Fruit fly (Drosophila melanogaster): ENCODE results near the gene CG15482.

CG15482 gene

dm6 chr2L:13182415-13182814 lies 29.2 kb downstream of the CG15482 start, which contains the start of gene Mgat3:
Gene Mgat3, minus strand, starts transcription at chr2L:13182596.
- TF ChIP-seq kay (GFP tag; ENCODE audit: borderline replicate concordance) = no peak

DNA sequence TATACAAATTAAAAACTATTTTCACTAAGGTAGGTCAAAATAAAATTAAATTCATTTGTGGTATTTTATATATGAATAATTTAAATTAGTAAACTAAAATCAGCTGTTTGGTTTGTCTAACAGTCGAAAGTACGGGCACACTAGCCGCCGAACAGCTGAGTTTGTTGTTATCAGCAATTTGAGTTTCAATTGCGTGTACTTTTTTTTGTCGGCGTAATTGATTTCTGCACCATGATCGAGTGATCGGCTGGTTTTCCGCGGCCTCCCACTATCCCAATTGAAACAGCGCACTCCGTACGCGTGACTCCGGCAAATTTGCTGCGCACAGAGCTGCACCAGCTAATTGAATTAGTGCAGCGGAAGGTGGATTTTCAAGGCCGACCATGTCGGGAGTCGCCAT lies 32.5 kb downstream of the CG15482 start, which contains the start of gene Alg7:
Gene Alg7, plus strand, starts transcription at position 153 of the 400 bp plus-strand sequence.
- no peak for TF ChIP-seq Clk (GFP tag; optimal IDR thresholded peaks at IDR 0.05)
- peak; percentile 45 for TF ChIP-seq tj (GFP tag; optimal IDR thresholded peaks at IDR 0.05)
- TF ChIP-seq bab1 (GFP tag; optimal IDR thresholded peaks at IDR 0.05) = peak; percentile 49

DNA sequence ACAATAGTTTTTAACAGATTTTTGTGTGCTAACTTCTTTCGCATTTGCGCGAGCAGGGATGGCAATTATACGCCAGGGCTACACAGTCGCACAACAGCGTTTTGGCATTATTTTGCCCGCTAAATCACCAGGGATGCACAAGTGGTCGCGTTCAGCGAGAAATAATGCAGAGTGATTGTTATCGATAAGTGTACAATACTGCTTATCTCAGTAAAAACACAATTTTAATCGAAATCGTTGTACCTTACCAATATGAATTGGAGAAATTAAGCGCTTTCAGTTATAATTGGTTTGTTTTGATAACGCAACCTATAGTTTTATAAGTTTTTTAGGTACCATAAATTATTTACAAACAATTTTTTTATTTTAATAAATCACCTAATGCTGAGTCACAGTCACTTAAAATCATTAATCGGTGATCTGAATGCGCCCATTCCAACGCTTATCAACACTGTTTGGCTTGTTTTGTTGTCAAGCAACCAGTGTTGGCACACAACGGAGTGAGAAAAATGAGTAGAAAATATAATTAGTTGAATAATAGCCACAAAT lies 34.8 kb downstream of the CG15482 start, which contains the start of the genes Sfmbt and CG5439:
Gene Sfmbt, minus strand, starts transcription at position 85 of the 549 bp plus-strand sequence.
Gene CG5439, plus strand, starts transcription at position 450 of the 549 bp plus-strand sequence.
- TF ChIP-seq CG5204 (GFP tag; optimal IDR thresholded peaks at IDR 0.05) (no peak), pad (GFP tag; optimal IDR thresholded peaks at IDR 0.05) (peak; percentile 80), CG14711 (tag; optimal IDR thresholded peaks at IDR 0.05) (peak; percentile 74), cnc (optimal IDR thresholded peaks at IDR 0.05) (peak in 1 of 2 experiments; percentile 80), bab1 (GFP tag; optimal IDR thresholded peaks at IDR 0.05) (peak; percentile 85), CG1620 (GFP tag; optimal IDR thresholded peaks at IDR 0.05) (peak; percentile 91), CG7101 (tag; optimal IDR thresholded peaks at IDR 0.05) (peak; percentile 83), Clk (GFP tag; optimal IDR thresholded peaks at IDR 0.05) (peak; percentile 88), CG12768 (GFP tag; optimal IDR thresholded peaks at IDR 0.05) (peak; percentile 85), Crg-1 (GFP tag; optimal IDR thresholded peaks at IDR 0.05) (peak; percentile 83), toe (GFP tag; optimal IDR thresholded peaks at IDR 0.05) (peak; percentile 95), kay (GFP tag; ENCODE audit: borderline replicate concordance) (no peak), tj (GFP tag; optimal IDR thresholded peaks at IDR 0.05) (peak; percentile 93), Hr96 (GFP tag; optimal IDR thresholded peaks at IDR 0.05) (peak; percentile 88), cic (GFP tag; optimal IDR thresholded peaks at IDR 0.05) (peak; percentile 57), ovo (GFP tag; optimal IDR thresholded peaks at IDR 0.05) (peak; percentile 74), CG33017 (tag; optimal IDR thresholded peaks at IDR 0.05) (peak; percentile 82), CG7045 (GFP tag; optimal IDR thresholded peaks at IDR 0.05) (peak; percentile 82), Mnt (GFP tag; optimal IDR thresholded peaks at IDR 0.05) (peak; percentile 81), CG11617 (GFP tag; optimal IDR thresholded peaks at IDR 0.05) (peak; percentile 88)

DNA sequence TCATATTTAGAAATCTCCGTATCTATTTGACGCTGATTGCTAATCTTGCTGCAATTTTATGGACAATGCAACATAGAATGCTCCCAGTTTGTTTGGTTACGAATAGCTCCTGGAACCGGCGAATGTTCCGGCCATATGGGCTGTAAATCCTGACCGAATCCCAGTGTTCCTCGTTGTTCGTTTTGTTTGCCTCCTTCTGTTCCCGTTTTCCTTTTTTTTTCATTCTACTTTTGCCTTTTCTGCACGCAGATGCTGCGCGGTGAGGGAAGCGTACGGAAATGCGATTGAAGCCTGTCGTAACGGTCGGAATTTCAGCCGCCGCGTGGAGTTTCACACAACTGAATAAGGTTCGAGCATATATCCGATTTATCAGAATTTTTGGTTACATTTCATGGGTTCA lies 35.5 kb downstream of the CG15482 start, which contains the start of gene CG43925:
Gene CG43925, plus strand, starts transcription at position 301 of the 400 bp plus-strand sequence.
- TF ChIP-seq CG1620 (GFP tag; optimal IDR thresholded peaks at IDR 0.05) (no peak), bab1 (GFP tag; optimal IDR thresholded peaks at IDR 0.05) (no peak), pad (GFP tag; optimal IDR thresholded peaks at IDR 0.05) (no peak), Crg-1 (GFP tag; optimal IDR thresholded peaks at IDR 0.05) (no peak), CG33017 (tag; optimal IDR thresholded peaks at IDR 0.05) (no peak), CG7101 (tag; optimal IDR thresholded peaks at IDR 0.05) (no peak), kay (GFP tag; ENCODE audit: borderline replicate concordance) (no peak), ovo (GFP tag; optimal IDR thresholded peaks at IDR 0.05) (no peak), CG7045 (GFP tag; optimal IDR thresholded peaks at IDR 0.05) (no peak), Clk (GFP tag; optimal IDR thresholded peaks at IDR 0.05) (no peak), Mnt (GFP tag; optimal IDR thresholded peaks at IDR 0.05) (no peak), CG5204 (GFP tag; optimal IDR thresholded peaks at IDR 0.05) (no peak), cic (GFP tag; optimal IDR thresholded peaks at IDR 0.05) (no peak), toe (GFP tag; optimal IDR thresholded peaks at IDR 0.05) (no peak), CG12768 (GFP tag; optimal IDR thresholded peaks at IDR 0.05) (no peak), CG11617 (GFP tag; optimal IDR thresholded peaks at IDR 0.05) (no peak), CG14711 (tag; optimal IDR thresholded peaks at IDR 0.05) (no peak), Hr96 (GFP tag; optimal IDR thresholded peaks at IDR 0.05) (no peak)

dm6 chr2L:13165802-13166347 lies 45.7 kb downstream of the CG15482 start, which contains the start of gene DnaJ-H:
Gene DnaJ-H, minus strand, starts transcription at chr2L:13166072.
- TF ChIP-seq cnc (optimal IDR thresholded peaks at IDR 0.05) = no peak
- TF ChIP-seq CG7045 (GFP tag; optimal IDR thresholded peaks at IDR 0.05) = no peak
- TF ChIP-seq Mnt (GFP tag; optimal IDR thresholded peaks at IDR 0.05) = peak; percentile 37
- TF ChIP-seq cic (GFP tag; optimal IDR thresholded peaks at IDR 0.05) = peak; percentile 60
- TF ChIP-seq tj (GFP tag; optimal IDR thresholded peaks at IDR 0.05) = peak; percentile 88
- no peak for TF ChIP-seq CG33017 (tag; optimal IDR thresholded peaks at IDR 0.05)
- no peak for TF ChIP-seq CG12768 (GFP tag; optimal IDR thresholded peaks at IDR 0.05)
- no peak for TF ChIP-seq CG7101 (tag; optimal IDR thresholded peaks at IDR 0.05)
- TF ChIP-seq toe (GFP tag; optimal IDR thresholded peaks at IDR 0.05) = no peak
- TF ChIP-seq pad (GFP tag; optimal IDR thresholded peaks at IDR 0.05) = no peak

dm6 chr2L:13164994-13165801 lies 46.4 kb downstream of the CG15482 start, which contains the start of gene Sirt1:
Gene Sirt1, plus strand, starts transcription at chr2L:13165564.
- peak; percentile 85 for TF ChIP-seq CG11617 (GFP tag; optimal IDR thresholded peaks at IDR 0.05)
- TF ChIP-seq CG12768 (GFP tag; optimal IDR thresholded peaks at IDR 0.05) = peak; percentile 78
- TF ChIP-seq CG7045 (GFP tag; optimal IDR thresholded peaks at IDR 0.05) = peak; percentile 79
- TF ChIP-seq CG1620 (GFP tag; optimal IDR thresholded peaks at IDR 0.05) = peak; percentile 46
- TF ChIP-seq toe (GFP tag; optimal IDR thresholded peaks at IDR 0.05) = no peak
- peak; percentile 76 for TF ChIP-seq pad (GFP tag; optimal IDR thresholded peaks at IDR 0.05)
- peak; percentile 73 for TF ChIP-seq CG33017 (tag; optimal IDR thresholded peaks at IDR 0.05)
- peak; percentile 99 for TF ChIP-seq kay (GFP tag; ENCODE audit: borderline replicate concordance)
- peak; percentile 79 for TF ChIP-seq CG14711 (tag; optimal IDR thresholded peaks at IDR 0.05)
- peak; percentile 43 for TF ChIP-seq bab1 (GFP tag; optimal IDR thresholded peaks at IDR 0.05)
- TF ChIP-seq Mnt (GFP tag; optimal IDR thresholded peaks at IDR 0.05) = peak; percentile 82
- peak; percentile 86 for TF ChIP-seq CG7101 (tag; optimal IDR thresholded peaks at IDR 0.05)
- TF ChIP-seq tj (GFP tag; optimal IDR thresholded peaks at IDR 0.05) = no peak
- no peak for TF ChIP-seq Hr96 (GFP tag; optimal IDR thresholded peaks at IDR 0.05)
- peak; percentile 55 for TF ChIP-seq ovo (GFP tag; optimal IDR thresholded peaks at IDR 0.05)
- TF ChIP-seq Clk (GFP tag; optimal IDR thresholded peaks at IDR 0.05) = no peak
- peak; percentile 23 for TF ChIP-seq Crg-1 (GFP tag; optimal IDR thresholded peaks at IDR 0.05)
- no peak for TF ChIP-seq CG5204 (GFP tag; optimal IDR thresholded peaks at IDR 0.05)
- TF ChIP-seq cnc (optimal IDR thresholded peaks at IDR 0.05) = peak in 1 of 2 experiments; percentile 12
- peak; percentile 88 for TF ChIP-seq cic (GFP tag; optimal IDR thresholded peaks at IDR 0.05)

All from whole organism, adult.